Comparison of ENCODE assay signal across 4 fruit fly cellular contexts in genomic region chr2L:19137494-19138360, dm6.
TF ChIP-seq lines count a peak whose summit lies in the region.

No protein-coding gene starts in this region.

- no peak for TF ChIP-seq CTCF in whole organism, embryonic (GFP tag; optimal IDR thresholded peaks at IDR 0.05; lab: Kevin White, UChicago)

TF ChIP-seq in whole organism, adult, 20 proteins besides CTCF, POLR2A, EP300 and RAD21:
- TF ChIP-seq Mnt (GFP tag; optimal IDR thresholded peaks at IDR 0.05; lab: Kevin White, UChicago), result no peak
- no peak for TF ChIP-seq cic (GFP tag; optimal IDR thresholded peaks at IDR 0.05; lab: Kevin White, UChicago)
- no peak for TF ChIP-seq CG1620 (GFP tag; optimal IDR thresholded peaks at IDR 0.05; lab: Kevin White, UChicago)
- TF ChIP-seq tj (GFP tag; optimal IDR thresholded peaks at IDR 0.05; lab: Kevin White, UChicago), result peak; percentile 65

TF ChIP-seq in whole organism, embryonic, 481 proteins besides CTCF, POLR2A, EP300 and RAD21 (continues in another document):
- TF ChIP-seq CG18262 (tag; optimal IDR thresholded peaks at IDR 0.05; lab: Kevin White, UChicago), result no peak
- no peak for TF ChIP-seq sob (GFP tag; IDR thresholded peaks at IDR 0.05; lab: Robert Waterston, UW)
- no peak for TF ChIP-seq CG8290 (GFP tag; optimal IDR thresholded peaks at IDR 0.05; lab: Kevin White, UChicago)
- TF ChIP-seq CG8290 (tag; optimal IDR thresholded peaks at IDR 0.05; lab: Kevin White, UChicago), result no peak
- 0 out of 2 replicates have a peak, but pooled peaks have one; percentile 23 for TF ChIP-seq Rx (GFP tag; IDR thresholded peaks at IDR 0.05; lab: Robert Waterston, UW)
- no peak for TF ChIP-seq Poxn (GFP tag; IDR thresholded peaks at IDR 0.05; lab: Robert Waterston, UW)
- peak; percentile 87 for TF ChIP-seq abd-A (tag; optimal IDR thresholded peaks at IDR 0.05; lab: Kevin White, UChicago)
- TF ChIP-seq gfzf (GFP tag; optimal IDR thresholded peaks at IDR 0.05; lab: Kevin White, UChicago), result no peak
- no peak for TF ChIP-seq Hr3 (GFP tag; optimal IDR thresholded peaks at IDR 0.05; lab: Kevin White, UChicago)
- no peak for TF ChIP-seq CG10267 (tag; optimal IDR thresholded peaks at IDR 0.05; lab: Kevin White, UChicago)
- TF ChIP-seq hth (optimal IDR thresholded peaks at IDR 0.05; lab: Kevin White, UChicago), result no peak
- TF ChIP-seq Doc3 (GFP tag; IDR thresholded peaks at IDR 0.05; lab: Robert Waterston, UW; ENCODE audit: partially characterized antibody), result no peak
- no peak for TF ChIP-seq CG9215 (GFP tag; IDR thresholded peaks at IDR 0.05; lab: Robert Waterston, UW)
- no peak for TF ChIP-seq CG9817 (tag; optimal IDR thresholded peaks at IDR 0.05; lab: Kevin White, UChicago)
- TF ChIP-seq CG15011 (GFP tag; optimal IDR thresholded peaks at IDR 0.05; lab: Kevin White, UChicago), result no peak
- no peak for TF ChIP-seq D (optimal IDR thresholded peaks at IDR 0.05; lab: Kevin White, UChicago)
- no peak for TF ChIP-seq D (GFP tag; optimal IDR thresholded peaks at IDR 0.05; lab: Kevin White, UChicago)
- TF ChIP-seq tup (GFP tag; optimal IDR thresholded peaks at IDR 0.05; lab: Kevin White, UChicago), result no peak
- TF ChIP-seq MBD-R2 (GFP tag; IDR thresholded peaks at IDR 0.05; lab: Robert Waterston, UW), result no peak
- TF ChIP-seq CG12155 (GFP tag; optimal IDR thresholded peaks at IDR 0.05; lab: Kevin White, UChicago), result no peak
- peak; percentile 20 for TF ChIP-seq kni (GFP tag; optimal IDR thresholded peaks at IDR 0.05; lab: Kevin White, UChicago)
- TF ChIP-seq pros (GFP tag; optimal IDR thresholded peaks at IDR 0.05; lab: Kevin White, UChicago), result peak; percentile 98
- no peak for TF ChIP-seq org-1 (GFP tag; optimal IDR thresholded peaks at IDR 0.05; lab: Kevin White, UChicago)
- no peak for TF ChIP-seq tx (GFP tag; optimal IDR thresholded peaks at IDR 0.05; lab: Kevin White, UChicago)
- no peak for TF ChIP-seq Nf-YB (GFP tag; optimal IDR thresholded peaks at IDR 0.05; lab: Kevin White, UChicago)
- no peak for TF ChIP-seq vnd (GFP tag; IDR thresholded peaks at IDR 0.05; lab: Robert Waterston, UW; ENCODE audit: partially characterized antibody)
- TF ChIP-seq Antp (GFP tag; optimal IDR thresholded peaks at IDR 0.05; lab: Kevin White, UChicago), result no peak
- no peak for TF ChIP-seq ewg (GFP tag; optimal IDR thresholded peaks at IDR 0.05; lab: Kevin White, UChicago)
- TF ChIP-seq ftz-f1 (GFP tag; optimal IDR thresholded peaks at IDR 0.05; lab: Kevin White, UChicago), result no peak
- TF ChIP-seq CG16779 (GFP tag; IDR thresholded peaks at IDR 0.05; lab: Robert Waterston, UW), result no peak
- no peak for TF ChIP-seq CG7357 (GFP tag; IDR thresholded peaks at IDR 0.05; lab: Robert Waterston, UW)

TF ChIP-seq in whole organism, prepupa, 60 proteins besides CTCF, POLR2A, EP300 and RAD21:
- TF ChIP-seq CG9139 (GFP tag; optimal IDR thresholded peaks at IDR 0.05; lab: Kevin White, UChicago) (peak; percentile 7), ss (GFP tag; optimal IDR thresholded peaks at IDR 0.05; lab: Kevin White, UChicago) (peak in 1 of 2 experiments; percentile 3), CG6276 (GFP tag; optimal IDR thresholded peaks at IDR 0.05; lab: Kevin White, UChicago) (no peak), eg (GFP tag; IDR thresholded peaks at IDR 0.05; lab: Robert Waterston, UW) (no peak), achi (GFP tag; optimal IDR thresholded peaks at IDR 0.05; lab: Kevin White, UChicago) (no peak), Gug (GFP tag; IDR thresholded peaks at IDR 0.05; lab: Robert Waterston, UW) (no peak), svp (GFP tag; lab: Kevin White, UChicago) (peak; percentile 45), CG6808 (GFP tag; optimal IDR thresholded peaks at IDR 0.05; lab: Kevin White, UChicago) (no peak), Eip78C (GFP tag; lab: Kevin White, UChicago) (peak; percentile 52), CG31627 (GFP tag; optimal IDR thresholded peaks at IDR 0.05; lab: Kevin White, UChicago) (no peak), cyc (GFP tag; optimal IDR thresholded peaks at IDR 0.05; lab: Kevin White, UChicago) (no peak), fd59A (GFP tag; optimal IDR thresholded peaks at IDR 0.05; lab: Kevin White, UChicago) (no peak), net (GFP tag; optimal IDR thresholded peaks at IDR 0.05; lab: Kevin White, UChicago) (no peak), CG16779 (tag; optimal IDR thresholded peaks at IDR 0.05; lab: Kevin White, UChicago) (no peak), Eip93F (GFP tag; optimal IDR thresholded peaks at IDR 0.05; lab: Kevin White, UChicago) (no peak), acj6 (GFP tag; optimal IDR thresholded peaks at IDR 0.05; lab: Kevin White, UChicago) (no peak), dsx (GFP tag; optimal IDR thresholded peaks at IDR 0.05; lab: Kevin White, UChicago; ENCODE audit: poor library complexity, severe bottlenecking) (no peak), CG1621 (tag; optimal IDR thresholded peaks at IDR 0.05; lab: Kevin White, UChicago) (peak; percentile 27)

TF ChIP-seq in whole organism, wandering third instar larva, 38 proteins besides CTCF, POLR2A, EP300 and RAD21:
- TF ChIP-seq HLH106 (tag; optimal IDR thresholded peaks at IDR 0.05; lab: Kevin White, UChicago) (no peak), Dfd (GFP tag; optimal IDR thresholded peaks at IDR 0.05; lab: Kevin White, UChicago) (peak; percentile 83), OdsH (GFP tag; optimal IDR thresholded peaks at IDR 0.05; lab: Kevin White, UChicago) (no peak), dl (GFP tag; optimal IDR thresholded peaks at IDR 0.05; lab: Kevin White, UChicago; ENCODE audit: insufficient read depth in 1 of 2, partially characterized antibody in 2 of 2) (no peak)
